Fruit fly (Drosophila melanogaster): Measurements from ENCODE around the gene IleRS.

dm6 chr3L:22276614-22277013 lies 11.9 kb upstream of the IleRS start:
- no peak for TF ChIP-seq h (optimal IDR thresholded peaks at IDR 0.05)
- TF ChIP-seq ttk (optimal IDR thresholded peaks at IDR 0.05), result no peak
- no peak for TF ChIP-seq Myc (optimal IDR thresholded peaks at IDR 0.05)
